Worm (Caenorhabditis elegans): ENCODE results near the gene H08J19.1.
A peak's percentile ranks its signal among the peaks of the same experiment; 100 is the strongest.

H08J19.1 gene

DNA sequence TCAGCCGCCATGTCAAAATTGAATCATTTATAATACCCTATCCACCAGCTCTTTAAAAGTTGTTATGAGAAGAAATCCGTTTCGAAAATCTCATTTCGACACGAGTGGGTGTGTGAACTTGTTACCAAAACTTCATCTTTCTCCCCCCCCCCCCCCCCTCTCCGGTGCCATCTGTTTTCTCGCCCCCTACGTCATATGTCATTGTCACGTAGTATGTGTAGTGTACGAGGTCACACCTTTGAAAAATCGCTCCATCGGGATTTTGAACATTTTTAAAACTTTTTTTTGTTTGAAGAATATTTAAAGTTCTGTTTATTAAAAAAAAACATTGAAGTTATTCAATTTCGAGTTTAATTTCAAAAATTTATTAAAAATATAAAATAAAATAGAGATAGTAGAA lies 14.9 kb upstream of the H08J19.1 start:
- TF ChIP-seq die-1 (tag; optimal IDR thresholded peaks at IDR 0.05) = no peak
- no peak for TF ChIP-seq F23B12.7 (tag; optimal IDR thresholded peaks at IDR 0.05; ENCODE audit: insufficient read depth)
- TF ChIP-seq D2030.7 (GFP tag; IDR thresholded peaks at IDR 0.05) = no peak
- no peak for TF ChIP-seq dox-1 (GFP tag; IDR thresholded peaks at IDR 0.05)
- TF ChIP-seq lin-26 (GFP tag; IDR thresholded peaks at IDR 0.05) = no peak
- TF ChIP-seq ztf-22 (GFP tag; optimal IDR thresholded peaks at IDR 0.05) = no peak
- no peak for TF ChIP-seq F57A8.1 (GFP tag; optimal IDR thresholded peaks at IDR 0.05)
- no peak for TF ChIP-seq madf-8 (GFP tag; conservative IDR thresholded peaks at IDR 0.05)

DNA sequence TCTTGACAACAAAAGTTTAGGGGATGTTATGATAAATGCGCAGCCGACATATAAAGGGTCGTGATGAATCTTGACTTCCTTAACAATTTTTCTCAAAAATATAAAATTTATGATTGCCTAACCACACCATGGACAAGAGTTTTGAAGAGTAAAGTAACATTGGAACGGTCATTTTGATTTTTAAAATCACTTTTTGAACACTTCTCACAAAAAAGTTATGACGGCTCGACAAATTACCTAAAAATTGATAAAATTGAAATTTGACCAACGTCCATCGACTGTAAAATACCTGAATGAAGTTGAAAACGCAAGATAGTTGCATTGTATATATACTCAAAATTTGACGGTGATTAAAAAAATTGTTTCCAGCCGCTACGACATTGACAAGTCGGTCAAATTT lies 13.8 kb upstream of the H08J19.1 start:
- TF ChIP-seq nhr-27 (tag; optimal IDR thresholded peaks at IDR 0.05) (no peak), bed-2 (GFP tag; IDR thresholded peaks at IDR 0.05) (no peak), akir-1 (GFP tag; optimal IDR thresholded peaks at IDR 0.05) (no peak), dox-1 (GFP tag; IDR thresholded peaks at IDR 0.05) (no peak), lir-1 (GFP tag; conservative IDR thresholded peaks at IDR 0.05) (no peak), dpl-1 (GFP tag; optimal IDR thresholded peaks at IDR 0.05) (no peak), Y53G8AR.9 (GFP tag; conservative IDR thresholded peaks at IDR 0.05) (no peak), D2030.7 (GFP tag; IDR thresholded peaks at IDR 0.05) (no peak), ets-4 (GFP tag; optimal IDR thresholded peaks at IDR 0.05) (no peak), nfyb-1 (GFP tag; IDR thresholded peaks at IDR 0.05) (no peak), hsf-1 (GFP tag; IDR thresholded peaks at IDR 0.05) (no peak), ztf-26 (tag; optimal IDR thresholded peaks at IDR 0.05) (no peak), snpc-4 (GFP tag; optimal IDR thresholded peaks at IDR 0.05) (no peak), snpc-4 (tag; optimal IDR thresholded peaks at IDR 0.05) (no peak), Y56A3A.18 (GFP tag; IDR thresholded peaks at IDR 0.05) (no peak), tbx-9 (tag; optimal IDR thresholded peaks at IDR 0.05; ENCODE audit: borderline replicate concordance) (no peak), C06A6.2 (GFP tag; conservative IDR thresholded peaks at IDR 0.05) (no peak), ccch-3 (GFP tag; optimal IDR thresholded peaks at IDR 0.05) (no peak), ceh-58 (GFP tag; IDR thresholded peaks at IDR 0.05) (no peak), sea-2 (GFP tag; IDR thresholded peaks at IDR 0.05) (no peak)

DNA sequence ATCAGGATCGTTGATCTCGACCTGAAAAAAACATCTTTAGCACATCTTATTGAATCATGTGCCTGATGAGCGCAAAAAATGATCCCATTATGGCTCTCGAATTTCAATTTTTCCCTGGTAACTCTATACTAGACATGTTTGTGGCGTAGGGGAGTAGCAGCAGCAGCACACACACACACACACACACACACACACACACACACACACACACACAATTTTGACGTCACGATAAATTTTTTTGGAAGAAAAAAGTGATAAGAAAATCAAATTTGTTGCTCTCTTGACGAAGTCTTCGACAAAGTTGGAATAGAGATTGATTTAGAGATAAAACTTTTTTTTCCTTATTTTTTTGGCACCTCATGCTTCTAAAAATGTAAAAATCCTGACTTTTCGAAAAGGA lies 13.1 kb upstream of the H08J19.1 start:
- TF ChIP-seq ztf-3 (GFP tag; optimal IDR thresholded peaks at IDR 0.05) (peak; percentile 18), nhr-80 (tag; optimal IDR thresholded peaks at IDR 0.05) (peak; percentile 5), let-607 (tag; optimal IDR thresholded peaks at IDR 0.05) (no peak)

DNA sequence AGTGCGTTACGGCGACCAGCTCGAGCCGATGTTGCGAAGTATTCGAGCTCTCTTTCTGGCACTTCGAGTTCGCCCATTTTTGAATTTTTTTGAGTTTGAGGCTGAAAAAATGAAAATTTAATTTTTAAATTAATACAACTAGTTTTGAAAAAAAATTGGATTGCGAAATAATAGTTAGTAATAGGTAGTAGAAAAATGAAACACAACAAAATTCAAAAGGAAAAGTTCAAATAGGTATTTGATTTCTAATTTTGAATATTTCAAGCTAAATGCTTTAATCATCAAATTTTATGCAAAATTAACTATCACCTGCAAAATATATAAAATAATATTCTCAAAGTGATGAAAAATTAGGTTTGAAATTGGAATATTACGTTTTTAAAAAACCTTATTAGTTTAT lies 12.4 kb upstream of the H08J19.1 start, which contains the start of gene K09E9.4:
TSS of gene K09E9.4 (minus strand) at position 101 of the 400 bp plus-strand sequence.
- TF ChIP-seq cebp-1 (GFP tag; IDR thresholded peaks at IDR 0.05) (no peak), cebp-1 (tag; optimal IDR thresholded peaks at IDR 0.05) (peak; percentile 52), B0336.3 (GFP tag; IDR thresholded peaks at IDR 0.05) (no peak)

DNA sequence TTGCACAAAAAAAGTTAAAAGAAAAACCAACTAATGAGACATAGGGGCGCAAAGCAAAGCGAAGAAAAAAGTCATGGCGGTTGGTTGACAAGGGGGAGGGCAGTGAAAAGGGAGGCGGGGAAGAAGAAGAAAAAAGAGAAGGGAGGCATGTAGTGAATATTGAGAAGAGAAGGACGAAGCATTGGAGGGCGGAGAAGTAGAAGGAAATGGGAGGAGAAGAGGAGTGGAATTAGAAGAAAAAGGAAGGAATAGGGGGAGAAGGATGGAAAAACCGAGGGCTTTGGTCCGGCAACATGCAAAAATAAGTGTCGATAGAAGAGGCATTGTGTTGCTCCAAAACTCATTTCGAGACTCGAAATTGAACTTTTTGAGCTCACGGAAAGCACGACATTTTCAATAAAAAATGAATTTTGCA lies 11.9 kb upstream of the H08J19.1 start:
- no peak for TF ChIP-seq aptf-3 (GFP tag; IDR thresholded peaks at IDR 0.05)
- TF ChIP-seq lin-26 (GFP tag; IDR thresholded peaks at IDR 0.05) = no peak
- TF ChIP-seq F23B12.7 (tag; optimal IDR thresholded peaks at IDR 0.05; ENCODE audit: insufficient read depth) = peak; percentile 6
- 0 out of 2 replicates have a peak, but pooled peaks have one; percentile 9 for TF ChIP-seq hmg-1.2 (GFP tag; IDR thresholded peaks at IDR 0.05)
- TF ChIP-seq F55B11.4 (tag; optimal IDR thresholded peaks at IDR 0.05; ENCODE audit: borderline replicate concordance, insufficient read depth) = no peak
- peak; percentile 20 for TF ChIP-seq snpc-4 (GFP tag; optimal IDR thresholded peaks at IDR 0.05)
- TF ChIP-seq snpc-4 (tag; optimal IDR thresholded peaks at IDR 0.05) = no peak
- TF ChIP-seq egrh-3 (GFP tag; IDR thresholded peaks at IDR 0.05) = peak; percentile 17; the same call in 1 of the 2 replicates
- TF ChIP-seq mcd-1 (GFP tag; IDR thresholded peaks at IDR 0.05) = 0 out of 2 replicates have a peak, but pooled peaks have one; percentile 32
